Worm (Caenorhabditis elegans) whole organism, late embryonic: ENCODE results near the gene F38B6.2.

ENCODE experiments used
- C08G9.2 ChIP-seq: sonication (generic microtip); optimal IDR thresholded peaks from 2 replicates; lab custom pipeline; 2016; ENCODE audit warnings: mild to moderate bottlenecking, missing genetic modification characterization, moderate library complexity, missing compliant biosample characterization
- ama-1 ChIP-seq: fragments of 150-350 bp; optimal IDR thresholded peaks from 2 replicates; lab custom pipeline; 2014
- pros-1 ChIP-seq: fragments of 150-350 bp; optimal IDR thresholded peaks from 2 replicates; lab custom pipeline; 2014; ENCODE audit warnings: missing biosample characterization, missing genetic modification reagents, missing genetic modification characterization
- rnt-1 ChIP-seq: sonication (generic microtip); optimal IDR thresholded peaks from 2 replicates; lab custom pipeline; 2016; ENCODE audit warnings: missing genetic modification characterization, missing compliant biosample characterization
- unc-42 ChIP-seq: sonication (generic microtip); optimal IDR thresholded peaks from 2 replicates; lab custom pipeline; 2016; ENCODE audit warnings: missing genotype, missing genetic modification characterization, missing compliant biosample characterization

Gene F38B6.2

ce11 chrX:6750145-6750544 is 51.8 kb downstream of the F38B6.2 start (continued):
- TF ChIP-seq rnt-1 (no peak), unc-42 (no peak), pros-1 (tag; lab: Kevin White, UChicago) (no peak), ama-1 (lab: Kevin White, UChicago) (no peak), C08G9.2 (tag; lab: Kevin White, UChicago) (no peak)
